Fruit fly (Drosophila melanogaster) whole organism, embryonic: Measurements from ENCODE around the gene CG12728.

Experiments used
- Adf1 ChIP-seq: fragments of 200-800 bp; sonication (Bioruptor generic); IDR thresholded peaks from 2 replicates; pipeline ENCODE4 v1.3.6; 2022; ENCODE audit warnings: missing biosample characterization, missing genetic modification characterization
- CG1024 ChIP-seq: fragments of 200-800 bp; sonication (Bioruptor generic); IDR thresholded peaks from 2 replicates; pipeline ENCODE4 v1.3.6; 2022; ENCODE audit warnings: missing biosample characterization, missing genetic modification characterization
- CG11085 ChIP-seq: fragments of 200-800 bp; sonication (Bioruptor generic); IDR thresholded peaks from 2 replicates; pipeline ENCODE4 v1.3.6; 2022; ENCODE audit warnings: missing biosample characterization, missing genetic modification characterization
- CG11723 ChIP-seq: fragments of 200-800 bp; sonication (Bioruptor generic); optimal IDR thresholded peaks from 2 replicates; lab custom pipeline; 2017; ENCODE audit warnings: missing biosample characterization, mild to moderate bottlenecking, missing genetic modification characterization
- CG1603 ChIP-seq: fragments of 200-800 bp; sonication (Bioruptor generic); optimal IDR thresholded peaks from 2 replicates; lab custom pipeline; 2019; ENCODE audit warnings: missing biosample characterization, mild to moderate bottlenecking, missing genetic modification characterization, moderate library complexity
- CG16779 ChIP-seq: fragments of 200-800 bp; sonication (Bioruptor generic); IDR thresholded peaks from 2 replicates; pipeline ENCODE4 v1.3.6; 2022; ENCODE audit warnings: missing biosample characterization, missing genetic modification characterization
- CG17829 ChIP-seq: fragments of 200-800 bp; optimal IDR thresholded peaks from 2 replicates; lab custom pipeline; 2019; ENCODE audit warnings: missing biosample characterization, mild to moderate bottlenecking, missing genetic modification characterization, moderate library complexity
- CG1792 ChIP-seq: fragments of 200-800 bp; sonication (Bioruptor generic); optimal IDR thresholded peaks from 2 replicates; lab custom pipeline; 2016; ENCODE audit warnings: missing biosample characterization, missing genetic modification characterization
- CG2116 ChIP-seq: fragments of 200-800 bp; sonication (Bioruptor generic); optimal IDR thresholded peaks from 3 replicates; lab custom pipeline; 2018; ENCODE audit warnings: missing biosample characterization, mild to moderate bottlenecking, missing genetic modification characterization
- CG32767 ChIP-seq: fragments of 200-800 bp; sonication (Bioruptor generic); IDR thresholded peaks from 2 replicates; pipeline ENCODE4 v1.3.6; 2022; ENCODE audit warnings: missing biosample characterization, missing genetic modification characterization
- CG4820 ChIP-seq: fragments of 200-800 bp; sonication (Bioruptor generic); optimal IDR thresholded peaks from 3 replicates; lab custom pipeline; 2016; ENCODE audit warnings: missing biosample characterization, missing genetic modification characterization
- CG5245 ChIP-seq: fragments of 200-800 bp; sonication (Bioruptor generic); optimal IDR thresholded peaks from 3 replicates; lab custom pipeline; 2016; ENCODE audit warnings: missing biosample characterization, missing genetic modification characterization
- CG6254 ChIP-seq: fragments of 200-800 bp; sonication (Bioruptor generic); optimal IDR thresholded peaks from 3 replicates; lab custom pipeline; 2017; ENCODE audit warnings: mild to moderate bottlenecking, missing biosample characterization, missing genetic modification reagents, missing genetic modification characterization
- CG6272 ChIP-seq: fragments of 200-800 bp; sonication (Bioruptor generic); IDR thresholded peaks from 2 replicates; pipeline ENCODE4 v1.3.6; 2022; ENCODE audit warnings: missing biosample characterization, missing genetic modification characterization
- CG6854 ChIP-seq: fragments of 200-800 bp; sonication (Bioruptor generic); optimal IDR thresholded peaks from 3 replicates; lab custom pipeline; 2017; ENCODE audit warnings: missing biosample characterization, mild to moderate bottlenecking, missing genetic modification characterization
- CG7372 ChIP-seq: fragments of 200-800 bp; sonication (Bioruptor generic); IDR thresholded peaks from 2 replicates; pipeline ENCODE4 v1.3.6; 2022; ENCODE audit warnings: missing biosample characterization, missing genetic modification characterization
- CG8359 ChIP-seq: fragments of 200-800 bp; sonication (Bioruptor generic); optimal IDR thresholded peaks from 2 replicates; lab custom pipeline; 2017; ENCODE audit warnings: missing biosample characterization, mild to moderate bottlenecking, missing genetic modification characterization, borderline replicate concordance
- CG9215 ChIP-seq: fragments of 200-800 bp; sonication (Bioruptor generic); IDR thresholded peaks from 2 replicates; pipeline ENCODE4 v1.3.6; 2022; ENCODE audit warnings: missing biosample characterization, missing genetic modification characterization
- D ChIP-seq, 2 experiments: fragments of 200-800 bp in 1 of 2; fragments of >200 bp in 1 of 2; sonication (Bioruptor generic) in 1 of 2; optimal IDR thresholded peaks; 2 replicates in 1 of 2; 3 replicates in 1 of 2; lab custom pipeline; 2017; ENCODE audit warnings: mild to moderate bottlenecking in 1 of 2, missing biosample characterization in 1 of 2, missing genetic modification characterization in 1 of 2, missing genetic modification reagents in 1 of 2
- Dfd ChIP-seq, 2 experiments: fragments of >200 bp; optimal IDR thresholded peaks; 2 replicates each; lab custom pipeline; 2017; ENCODE audit warnings: missing biosample characterization in 2 of 2, missing genetic modification characterization in 2 of 2
- E2f2 ChIP-seq: fragments of 200-800 bp; sonication (Bioruptor generic); IDR thresholded peaks from 2 replicates; pipeline ENCODE4 v1.3.6; 2022; ENCODE audit warnings: missing biosample characterization, missing genetic modification characterization
- Fer1 ChIP-seq: fragments of 200-800 bp; sonication (Bioruptor generic); optimal IDR thresholded peaks from 2 replicates; lab custom pipeline; 2017; ENCODE audit warnings: missing biosample characterization, mild to moderate bottlenecking, missing genetic modification characterization
- Fer3 ChIP-seq: fragments of 200-800 bp; sonication (Bioruptor generic); optimal IDR thresholded peaks from 2 replicates; lab custom pipeline; 2018; ENCODE audit warnings: missing biosample characterization, mild to moderate bottlenecking, missing genetic modification characterization, moderate library complexity
- Gug ChIP-seq: fragments of 200-800 bp; sonication (Bioruptor generic); IDR thresholded peaks from 4 replicates; pipeline ENCODE4 v1.3.6; 2022; ENCODE audit warnings: missing biosample characterization, missing genetic modification characterization
- HmgD ChIP-seq: fragments of 200-800 bp; sonication (Bioruptor generic); optimal IDR thresholded peaks from 3 replicates; lab custom pipeline; 2016; ENCODE audit warnings: missing biosample characterization, missing genetic modification characterization
- Jarid2 ChIP-seq: fragments of 200-800 bp; sonication (Bioruptor generic); optimal IDR thresholded peaks from 3 replicates; lab custom pipeline; 2017; ENCODE audit warnings: mild to moderate bottlenecking, missing biosample characterization, missing genetic modification reagents, missing genetic modification characterization
- Lhr ChIP-seq: fragments of 200-800 bp; sonication (Bioruptor generic); optimal IDR thresholded peaks from 3 replicates; lab custom pipeline; 2017; ENCODE audit warnings: mild to moderate bottlenecking, missing biosample characterization, missing genetic modification reagents, missing genetic modification characterization
- Nf-YB ChIP-seq: fragments of 200-800 bp; sonication (Bioruptor generic); optimal IDR thresholded peaks from 3 replicates; lab custom pipeline; 2019; ENCODE audit warnings: missing biosample characterization, mild to moderate bottlenecking, missing genetic modification characterization, moderate library complexity
- Spps ChIP-seq: fragments of 200-800 bp; sonication (Bioruptor generic); optimal IDR thresholded peaks from 2 replicates; lab custom pipeline; 2018; ENCODE audit warnings: missing biosample characterization, mild to moderate bottlenecking, missing genetic modification characterization
- Sry-δ ChIP-seq: fragments of 200-800 bp; sonication (Bioruptor generic); optimal IDR thresholded peaks from 2 replicates; lab custom pipeline; 2016; ENCODE audit warnings: missing biosample characterization, missing genetic modification characterization
- TFAM ChIP-seq: fragments of 200-800 bp; sonication (Bioruptor generic); optimal IDR thresholded peaks from 2 replicates; lab custom pipeline; 2017; ENCODE audit warnings: missing biosample characterization, missing genetic modification characterization, inconsistent platforms
- al ChIP-seq: fragments of 200-800 bp; sonication (Bioruptor generic); IDR thresholded peaks from 2 replicates; pipeline ENCODE4 v1.3.6; 2022; ENCODE audit warnings: missing biosample characterization, missing genetic modification characterization
- cas ChIP-seq: fragments of 200-800 bp; sonication (Bioruptor generic); IDR thresholded peaks from 2 replicates; pipeline ENCODE4 v1.3.6; 2022; ENCODE audit warnings: missing biosample characterization, missing genetic modification characterization
- disco-r ChIP-seq: fragments of 200-800 bp; sonication (Bioruptor generic); optimal IDR thresholded peaks from 2 replicates; lab custom pipeline; 2016; ENCODE audit warnings: missing biosample characterization, missing genetic modification characterization
- ems ChIP-seq: fragments of 200-800 bp; sonication (Bioruptor generic); optimal IDR thresholded peaks from 3 replicates; lab custom pipeline; 2016; ENCODE audit warnings: missing biosample characterization, missing genetic modification characterization
- en ChIP-seq: fragments of 200-800 bp; sonication (Bioruptor generic); optimal IDR thresholded peaks from 2 replicates; lab custom pipeline; 2016; ENCODE audit warnings: missing biosample characterization, missing genetic modification characterization
- eve ChIP-seq, 2 experiments: fragments of >200 bp; optimal IDR thresholded peaks; 2 replicates each; lab custom pipeline; 2017; ENCODE audit warnings: missing biosample characterization in 2 of 2, missing genetic modification characterization in 2 of 2
- fd3F ChIP-seq: fragments of 200-800 bp; sonication (Bioruptor generic); optimal IDR thresholded peaks from 2 replicates; lab custom pipeline; 2018; ENCODE audit warnings: missing biosample characterization, mild to moderate bottlenecking, missing genetic modification characterization, moderate library complexity
- gce ChIP-seq: fragments of 200-800 bp; sonication (Bioruptor generic); IDR thresholded peaks from 3 replicates; pipeline ENCODE4 v1.3.6; 2022; ENCODE audit warnings: missing biosample characterization, missing genetic modification characterization
- hbn ChIP-seq: fragments of 200-800 bp; sonication (Bioruptor generic); IDR thresholded peaks from 2 replicates; pipeline ENCODE4 v1.3.6; 2022; ENCODE audit warnings: missing biosample characterization, missing genetic modification characterization; ENCODE audit not compliant: partially characterized antibody
- jing ChIP-seq: fragments of 200-800 bp; sonication (Bioruptor generic); optimal IDR thresholded peaks from 2 replicates; lab custom pipeline; 2018; ENCODE audit warnings: missing biosample characterization, mild to moderate bottlenecking, missing genetic modification characterization
- jumu ChIP-seq: fragments of 200-800 bp; sonication (Bioruptor generic); optimal IDR thresholded peaks from 3 replicates; lab custom pipeline; 2016; ENCODE audit warnings: missing biosample characterization, missing genetic modification characterization
- otp ChIP-seq: fragments of 200-800 bp; sonication (Bioruptor generic); IDR thresholded peaks from 3 replicates; pipeline ENCODE4, ENCODE4 v1.3.6; 2022; ENCODE audit warnings: missing biosample characterization, missing genetic modification characterization
- phol ChIP-seq: fragments of 200-800 bp; sonication (Bioruptor generic); optimal IDR thresholded peaks from 3 replicates; lab custom pipeline; 2018; ENCODE audit warnings: missing biosample characterization, mild to moderate bottlenecking, missing genetic modification characterization, moderate library complexity
- pum ChIP-seq: fragments of 200-800 bp; sonication (Bioruptor generic); optimal IDR thresholded peaks from 2 replicates; lab custom pipeline; 2016; ENCODE audit warnings: missing biosample characterization, missing genetic modification characterization
- ro ChIP-seq: fragments of 200-800 bp; sonication (Bioruptor generic); IDR thresholded peaks from 2 replicates; pipeline ENCODE4 v1.3.6; 2022; ENCODE audit warnings: missing biosample characterization, missing genetic modification characterization
- sens ChIP-seq: fragments of 200-800 bp; sonication (Bioruptor generic); peaks from one replicate; lab custom pipeline; 2016; ENCODE audit warnings: missing biosample characterization, missing genetic modification characterization
- sna ChIP-seq: fragments of 200-800 bp; sonication (Bioruptor generic); IDR thresholded peaks from 2 replicates; pipeline ENCODE4 v1.3.6; 2022; ENCODE audit warnings: missing biosample characterization, missing genetic modification characterization; ENCODE audit not compliant: partially characterized antibody
- unc-4 ChIP-seq: fragments of 200-800 bp; sonication (Bioruptor generic); IDR thresholded peaks from 2 replicates; pipeline ENCODE4 v1.3.6; 2022; ENCODE audit warnings: missing biosample characterization, missing genetic modification characterization; ENCODE audit not compliant: partially characterized antibody
- zen2 ChIP-seq: fragments of 200-800 bp; sonication (Bioruptor generic); IDR thresholded peaks from 3 replicates; pipeline ENCODE4 v1.3.6; 2022; ENCODE audit warnings: missing biosample characterization, missing genetic modification characterization; ENCODE audit not compliant: partially characterized antibody

CG12728 gene

DNA sequence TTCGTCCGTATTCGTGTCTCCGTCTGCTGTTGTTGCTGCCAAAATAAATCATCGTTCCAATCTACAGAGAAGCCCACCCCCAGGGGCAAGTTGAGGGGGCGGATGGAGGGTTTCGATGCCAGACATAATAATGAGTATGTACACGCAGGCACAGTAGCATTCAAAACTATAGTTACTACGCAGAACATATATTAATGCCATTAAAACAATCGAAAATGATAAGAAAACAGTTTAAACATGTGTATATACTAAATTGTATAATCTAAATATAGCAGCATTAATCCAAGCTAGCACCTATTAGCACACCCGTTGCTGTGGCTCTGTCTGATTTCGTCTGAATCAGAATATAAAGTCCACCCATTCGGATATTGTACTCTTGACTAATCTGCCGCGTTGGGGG lies 38.5 kb downstream of the CG12728 start (continued):
- peak; percentile 12; the same call in 1 of the 2 replicates for TF ChIP-seq ro (GFP tag; lab: Robert Waterston, UW)
- no peak for TF ChIP-seq CG1792 (GFP tag; lab: Kevin White, UChicago)
- peak; percentile 38; the same call in 1 of the 3 replicates for TF ChIP-seq gce (GFP tag; lab: Robert Waterston, UW)
- peak; percentile 81 for TF ChIP-seq CG1603 (tag; lab: Kevin White, UChicago)
- no peak for TF ChIP-seq Spps (tag; lab: Kevin White, UChicago)
- no peak for TF ChIP-seq en
- no peak for TF ChIP-seq disco-r (GFP tag; lab: Kevin White, UChicago)
- peak; percentile 52 for TF ChIP-seq CG4820 (GFP tag; lab: Kevin White, UChicago)
- TF ChIP-seq Sry-δ (GFP tag; lab: Kevin White, UChicago) = no peak
- TF ChIP-seq E2f2 (GFP tag; lab: Robert Waterston, UW) = peak; percentile 55
- TF ChIP-seq CG32767 (GFP tag; lab: Robert Waterston, UW) = peak; percentile 83
- TF ChIP-seq CG6272 (GFP tag; lab: Robert Waterston, UW) = peak; percentile 44; the same call in 1 of the 2 replicates
- TF ChIP-seq TFAM (GFP tag; lab: Kevin White, UChicago) = no peak
- peak; percentile 57 for TF ChIP-seq phol (tag; lab: Kevin White, UChicago)
- no peak for TF ChIP-seq sna
- TF ChIP-seq ems (GFP tag; lab: Kevin White, UChicago) = peak; percentile 58
- peak in 1 of 2 experiments; percentile 89 for TF ChIP-seq eve (GFP tag; optimal IDR thresholded peaks at IDR 0.05; lab: Kevin White, UChicago)
- peak; percentile 62 for TF ChIP-seq CG7372 (GFP tag; lab: Robert Waterston, UW)
- TF ChIP-seq Nf-YB (GFP tag; lab: Kevin White, UChicago) = peak; percentile 43
- no peak for TF ChIP-seq hbn (GFP tag; lab: Robert Waterston, UW)
- TF ChIP-seq CG1024 = peak; percentile 30; the same call in 1 of the 2 replicates
- peak; percentile 38 for TF ChIP-seq CG11723 (GFP tag; lab: Kevin White, UChicago)
- peak; percentile 82 for TF ChIP-seq Fer1 (GFP tag; lab: Kevin White, UChicago)
- peak; percentile 71; the same call in 2 of the 3 replicates for TF ChIP-seq otp (GFP tag; lab: Robert Waterston, UW)
- TF ChIP-seq Adf1 (GFP tag; lab: Robert Waterston, UW) = peak; percentile 52
- peak; percentile 31 for TF ChIP-seq Jarid2 (GFP tag; lab: Kevin White, UChicago)
- TF ChIP-seq CG6854 = peak; percentile 77
- no peak for TF ChIP-seq D (optimal IDR thresholded peaks at IDR 0.05; lab: Kevin White, UChicago)
- peak; percentile 47 for TF ChIP-seq D (GFP tag; optimal IDR thresholded peaks at IDR 0.05; lab: Kevin White, UChicago)
- peak; percentile 15 for TF ChIP-seq CG5245
- TF ChIP-seq CG9215 (GFP tag; lab: Robert Waterston, UW) = peak; percentile 74
- no peak for TF ChIP-seq zen2 (GFP tag; lab: Robert Waterston, UW)
- TF ChIP-seq cas (GFP tag; lab: Robert Waterston, UW) = peak; percentile 67; the same call in 1 of the 2 replicates
- TF ChIP-seq sens (GFP tag; lab: Kevin White, UChicago) = peak; percentile 95
- no peak for TF ChIP-seq Lhr (GFP tag; lab: Kevin White, UChicago)
- TF ChIP-seq CG11085 (GFP tag; lab: Robert Waterston, UW) = peak; percentile 73
- TF ChIP-seq CG6254 (GFP tag; lab: Kevin White, UChicago) = no peak
- TF ChIP-seq Fer3 (tag; lab: Kevin White, UChicago) = peak; percentile 79
- TF ChIP-seq CG2116 (GFP tag; lab: Kevin White, UChicago) = no peak
- no peak for TF ChIP-seq unc-4
- peak; percentile 71 for TF ChIP-seq fd3F (GFP tag; lab: Kevin White, UChicago)
- TF ChIP-seq Dfd (GFP tag; optimal IDR thresholded peaks at IDR 0.05; lab: Kevin White, UChicago) = no peak
- TF ChIP-seq Gug (GFP tag; lab: Robert Waterston, UW) = peak; percentile 70
- TF ChIP-seq CG8359 (GFP tag; lab: Kevin White, UChicago) = no peak
- TF ChIP-seq HmgD (GFP tag; lab: Kevin White, UChicago) = no peak
- TF ChIP-seq jumu (GFP tag; lab: Kevin White, UChicago) = peak; percentile 4
- peak; percentile 73 for TF ChIP-seq al
- 0 out of 2 replicates have a peak, but pooled peaks have one; percentile 67 for TF ChIP-seq CG16779 (GFP tag; lab: Robert Waterston, UW)
- TF ChIP-seq CG17829 (tag; lab: Kevin White, UChicago) = peak; percentile 52
- no peak for TF ChIP-seq pum (GFP tag; lab: Kevin White, UChicago)
- TF ChIP-seq jing = peak; percentile 36
